Fruit fly (Drosophila melanogaster) whole organism, embryonic: Measurements from ENCODE around the gene mof.

Source experiments
- BEAF-32 ChIP-seq: fragments of 200-800 bp; sonication (Bioruptor generic); optimal IDR thresholded peaks from 3 replicates; lab custom pipeline; 2017; ENCODE audit warnings: missing biosample characterization, missing genetic modification characterization, mild to moderate bottlenecking, moderate library complexity, missing genetic modification reagents
- CG10267 ChIP-seq: fragments of 200-800 bp; sonication (Bioruptor generic); optimal IDR thresholded peaks from 2 replicates; lab custom pipeline; 2018; ENCODE audit warnings: missing biosample characterization, mild to moderate bottlenecking, missing genetic modification characterization, moderate library complexity
- CG11247 ChIP-seq: fragments of 200-800 bp; sonication (Bioruptor generic); IDR thresholded peaks from 2 replicates; pipeline ENCODE4 v1.3.6; 2022; ENCODE audit warnings: missing biosample characterization, missing genetic modification characterization
- CG13123 ChIP-seq: fragments of 200-800 bp; sonication (Bioruptor generic); optimal IDR thresholded peaks from 2 replicates; lab custom pipeline; 2016; ENCODE audit warnings: missing biosample characterization, missing genetic modification characterization
- CG14050 ChIP-seq: fragments of 200-800 bp; sonication (Bioruptor generic); IDR thresholded peaks from 3 replicates; pipeline ENCODE4 v1.3.6; 2022; ENCODE audit warnings: missing biosample characterization, missing genetic modification characterization
- CG15269 ChIP-seq: fragments of 200-800 bp; sonication (Bioruptor generic); optimal IDR thresholded peaks from 2 replicates; lab custom pipeline; 2018; ENCODE audit warnings: missing biosample characterization, mild to moderate bottlenecking, missing genetic modification characterization, moderate library complexity
- CG15601 ChIP-seq: fragments of 200-800 bp; sonication (Bioruptor generic); optimal IDR thresholded peaks from 3 replicates; lab custom pipeline; 2019; ENCODE audit warnings: missing biosample characterization, mild to moderate bottlenecking, missing genetic modification characterization, moderate library complexity
- CG1602 ChIP-seq: fragments of 200-800 bp; sonication (Bioruptor generic); optimal IDR thresholded peaks from 3 replicates; lab custom pipeline; 2016; ENCODE audit warnings: missing biosample characterization, missing genetic modification characterization
- CG2678 ChIP-seq: fragments of 200-800 bp; sonication (Bioruptor generic); optimal IDR thresholded peaks from 3 replicates; lab custom pipeline; 2019; ENCODE audit warnings: missing biosample characterization, mild to moderate bottlenecking, missing genetic modification characterization, moderate library complexity
- CG2875 ChIP-seq: fragments of 200-800 bp; sonication (Bioruptor generic); optimal IDR thresholded peaks from 2 replicates; lab custom pipeline; 2017; ENCODE audit warnings: missing biosample characterization, mild to moderate bottlenecking, missing genetic modification characterization, missing genetic modification reagents
- CG2889 ChIP-seq: fragments of 200-800 bp; sonication (Bioruptor generic); IDR thresholded peaks from 3 replicates; pipeline ENCODE4 v1.3.6; 2022; ENCODE audit warnings: missing biosample characterization, missing genetic modification characterization
- CG32532 ChIP-seq: fragments of 200-800 bp; sonication (Bioruptor generic); IDR thresholded peaks from 2 replicates; pipeline ENCODE4 v1.3.6; 2022; ENCODE audit warnings: missing biosample characterization, missing genetic modification characterization
- CG33213 ChIP-seq: fragments of 200-800 bp; sonication (Bioruptor generic); optimal IDR thresholded peaks from 3 replicates; lab custom pipeline; 2016; ENCODE audit warnings: missing biosample characterization, missing genetic modification characterization
- CG3726 ChIP-seq: fragments of 200-800 bp; sonication (Bioruptor generic); IDR thresholded peaks from 3 replicates; pipeline ENCODE4, ENCODE4 v1.3.6; 2022; ENCODE audit warnings: missing biosample characterization, missing genetic modification characterization
- CG4730 ChIP-seq: fragments of 200-800 bp; sonication (Bioruptor generic); IDR thresholded peaks from 2 replicates; pipeline ENCODE4 v1.3.6; 2022; ENCODE audit warnings: missing biosample characterization, missing genetic modification characterization
- Camta ChIP-seq: fragments of 200-800 bp; sonication (Bioruptor generic); optimal IDR thresholded peaks from 2 replicates; lab custom pipeline; 2016; ENCODE audit warnings: missing biosample characterization, missing genetic modification characterization
- CkIIα-i1 ChIP-seq: fragments of 200-800 bp; sonication (Bioruptor generic); IDR thresholded peaks from 2 replicates; pipeline ENCODE4 v1.3.6; 2022; ENCODE audit warnings: missing biosample characterization, missing genetic modification characterization
- CrebB ChIP-seq: fragments of 200-800 bp; sonication (Bioruptor generic); optimal IDR thresholded peaks from 3 replicates; lab custom pipeline; 2018; ENCODE audit warnings: missing biosample characterization, mild to moderate bottlenecking, missing genetic modification characterization
- Dip2 ChIP-seq: fragments of 200-800 bp; sonication (Bioruptor generic); IDR thresholded peaks from 2 replicates; pipeline ENCODE4 v1.3.6; 2022; ENCODE audit warnings: missing biosample characterization, missing genetic modification characterization
- Eip74EF ChIP-seq, 2 experiments: fragments of 200-800 bp in 1 of 2; fragments of >200 bp in 1 of 2; sonication (Bioruptor generic) in 1 of 2; optimal IDR thresholded peaks; 2 replicates each; lab custom pipeline; 2017 to 2019; ENCODE audit warnings: missing biosample characterization in 2 of 2, missing genetic modification characterization in 2 of 2, mild to moderate bottlenecking in 1 of 2, moderate library complexity in 1 of 2
- HmgZ ChIP-seq: fragments of 200-800 bp; sonication (Bioruptor generic); optimal IDR thresholded peaks from 2 replicates; lab custom pipeline; 2018; ENCODE audit warnings: missing biosample characterization, mild to moderate bottlenecking, missing genetic modification characterization
- Jarid2 ChIP-seq: fragments of 200-800 bp; sonication (Bioruptor generic); optimal IDR thresholded peaks from 3 replicates; lab custom pipeline; 2017; ENCODE audit warnings: mild to moderate bottlenecking, missing biosample characterization, missing genetic modification reagents, missing genetic modification characterization
- Lim3 ChIP-seq: fragments of 200-800 bp; sonication (Bioruptor generic); IDR thresholded peaks from 2 replicates; pipeline ENCODE4 v1.3.6; 2022; ENCODE audit warnings: missing biosample characterization, missing genetic modification characterization
- Med ChIP-seq: fragments of 200-800 bp; sonication (Bioruptor generic); peaks from one replicate; lab custom pipeline; 2016; ENCODE audit warnings: missing biosample characterization, missing genetic modification characterization, mild to moderate bottlenecking, inconsistent platforms, moderate library complexity
- Scr ChIP-seq: fragments of 200-800 bp; sonication (Bioruptor generic); IDR thresholded peaks from 2 replicates; pipeline ENCODE4 v1.3.6; 2022; ENCODE audit warnings: missing biosample characterization, missing genetic modification characterization; ENCODE audit not compliant: partially characterized antibody
- Usf ChIP-seq: fragments of 200-800 bp; sonication (Bioruptor generic); optimal IDR thresholded peaks from 2 replicates; lab custom pipeline; 2017; ENCODE audit warnings: missing genotype, missing biosample characterization, missing genetic modification characterization
- chm ChIP-seq: fragments of 200-800 bp; sonication (Bioruptor generic); IDR thresholded peaks from 2 replicates; pipeline ENCODE4 v1.3.6; 2022; ENCODE audit warnings: missing biosample characterization, missing genetic modification characterization
- crol ChIP-seq: fragments of 200-800 bp; sonication (Bioruptor generic); IDR thresholded peaks from 2 replicates; pipeline ENCODE4 v1.3.6; 2022; ENCODE audit warnings: missing biosample characterization, missing genetic modification characterization
- da ChIP-seq: fragments of 200-800 bp; sonication (Bioruptor generic); optimal IDR thresholded peaks from 2 replicates; lab custom pipeline; 2016; ENCODE audit warnings: missing biosample characterization, missing genetic modification characterization
- fd64A ChIP-seq: fragments of 200-800 bp; sonication (Bioruptor generic); optimal IDR thresholded peaks from 3 replicates; lab custom pipeline; 2018; ENCODE audit warnings: missing biosample characterization, mild to moderate bottlenecking, missing genetic modification characterization
- gcm2 ChIP-seq: fragments of 200-800 bp; sonication (Bioruptor generic); optimal IDR thresholded peaks from 2 replicates; lab custom pipeline; 2016; ENCODE audit warnings: missing biosample characterization, missing genetic modification characterization
- kah ChIP-seq: fragments of 200-800 bp; sonication (Bioruptor generic); optimal IDR thresholded peaks from 2 replicates; lab custom pipeline; 2018; ENCODE audit warnings: missing biosample characterization, mild to moderate bottlenecking, missing genetic modification characterization
- lilli ChIP-seq: fragments of 200-800 bp; sonication (Bioruptor generic); optimal IDR thresholded peaks from 3 replicates; lab custom pipeline; 2016; ENCODE audit warnings: missing biosample characterization, missing genetic modification characterization
- nau ChIP-seq: fragments of 200-800 bp; sonication (Bioruptor generic); optimal IDR thresholded peaks from 3 replicates; lab custom pipeline; 2017; ENCODE audit warnings: missing biosample characterization, mild to moderate bottlenecking, missing genetic modification characterization, missing genetic modification reagents
- oc ChIP-seq: fragments of 200-800 bp; sonication (Bioruptor generic); optimal IDR thresholded peaks from 2 replicates; lab custom pipeline; 2018; ENCODE audit warnings: missing biosample characterization, mild to moderate bottlenecking, missing genetic modification characterization, moderate library complexity
- otp ChIP-seq: fragments of 200-800 bp; sonication (Bioruptor generic); IDR thresholded peaks from 3 replicates; pipeline ENCODE4, ENCODE4 v1.3.6; 2022; ENCODE audit warnings: missing biosample characterization, missing genetic modification characterization
- pnt ChIP-seq: fragments of 200-800 bp; sonication (Bioruptor generic); optimal IDR thresholded peaks from 3 replicates; lab custom pipeline; 2016; ENCODE audit warnings: missing biosample characterization, missing genetic modification characterization
- sc ChIP-seq, 3 experiments: fragments of >200 bp in 2 of 3; fragments of 200-800 bp in 1 of 3; sonication (Bioruptor generic) in 1 of 3; optimal IDR thresholded peaks; 2 replicates in 2 of 3; 3 replicates in 1 of 3; lab custom pipeline; 2017; ENCODE audit warnings: mild to moderate bottlenecking in 1 of 3, missing biosample characterization in 1 of 3, missing genetic modification characterization in 1 of 3, missing genetic modification reagents in 1 of 3
- scrt ChIP-seq: fragments of 200-800 bp; sonication (Bioruptor generic); optimal IDR thresholded peaks from 2 replicates; lab custom pipeline; 2018; ENCODE audit warnings: missing biosample characterization, mild to moderate bottlenecking, missing genetic modification characterization, moderate library complexity
- sens ChIP-seq: fragments of 200-800 bp; sonication (Bioruptor generic); peaks from one replicate; lab custom pipeline; 2016; ENCODE audit warnings: missing biosample characterization, missing genetic modification characterization
- sr ChIP-seq: fragments of 200-800 bp; sonication (Bioruptor generic); IDR thresholded peaks from 3 replicates; pipeline ENCODE4 v1.3.6; 2022; ENCODE audit warnings: missing biosample characterization, missing genetic modification characterization
- unpg ChIP-seq: fragments of 200-800 bp; sonication (Bioruptor generic); optimal IDR thresholded peaks from 3 replicates; lab custom pipeline; 2018; ENCODE audit warnings: missing biosample characterization, mild to moderate bottlenecking, missing genetic modification characterization, moderate library complexity
- wdn ChIP-seq: fragments of 200-800 bp; sonication (Bioruptor generic); IDR thresholded peaks from 2 replicates; pipeline ENCODE4 v1.3.6; 2022; ENCODE audit warnings: missing biosample characterization, missing genetic modification characterization
- wek ChIP-seq: fragments of 200-800 bp; sonication (Bioruptor generic); optimal IDR thresholded peaks from 3 replicates; lab custom pipeline; 2018; ENCODE audit warnings: missing biosample characterization, mild to moderate bottlenecking, missing genetic modification characterization, moderate library complexity
- zen2 ChIP-seq: fragments of 200-800 bp; sonication (Bioruptor generic); IDR thresholded peaks from 3 replicates; pipeline ENCODE4 v1.3.6; 2022; ENCODE audit warnings: missing biosample characterization, missing genetic modification characterization; ENCODE audit not compliant: partially characterized antibody
- zf30C ChIP-seq: fragments of 200-800 bp; sonication (Bioruptor generic); optimal IDR thresholded peaks from 3 replicates; lab custom pipeline; 2018; ENCODE audit warnings: missing biosample characterization, mild to moderate bottlenecking, missing genetic modification characterization

Gene mof

DNA sequence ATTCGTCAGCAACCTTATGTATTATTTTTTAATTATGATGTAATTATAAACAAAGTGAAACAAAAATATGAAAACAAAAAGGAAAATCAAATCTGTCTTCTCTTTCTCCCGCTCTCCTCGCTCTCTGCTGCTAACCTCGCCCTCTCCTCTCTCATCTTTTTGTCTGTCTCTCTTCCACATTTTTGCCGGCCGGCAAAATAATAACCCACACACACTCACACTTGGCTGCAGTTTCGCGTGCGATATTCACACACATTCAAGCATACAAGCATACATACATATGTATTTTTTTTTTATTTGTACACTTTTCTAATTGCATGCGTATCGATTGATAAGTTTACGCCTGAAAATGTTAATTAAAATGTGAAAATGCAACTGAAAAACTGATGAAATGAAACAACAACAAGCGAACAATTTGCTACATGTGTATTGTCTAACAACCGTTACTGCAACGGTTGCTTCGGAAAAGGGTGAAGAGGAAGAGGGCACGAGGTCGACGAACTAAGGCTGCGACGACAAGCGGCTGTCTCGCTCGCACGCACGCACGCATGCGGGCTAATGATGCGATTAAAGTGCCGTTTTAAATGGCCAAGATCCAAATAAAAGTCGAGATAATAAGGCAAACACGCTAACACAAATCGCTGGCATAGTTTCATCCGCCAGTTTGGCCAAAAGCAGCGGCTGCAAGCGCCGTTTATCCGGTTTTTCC is 27.9 kb upstream of the mof start (continued):
- TF ChIP-seq oc (tag; lab: Kevin White, UChicago) (peak; percentile 48), nau (no peak), fd64A (no peak), BEAF-32 (no peak), CG13123 (GFP tag; lab: Kevin White, UChicago) (no peak), CG15269 (tag; lab: Kevin White, UChicago) (peak; percentile 17), sc (optimal IDR thresholded peaks at IDR 0.05; lab: Kevin White, UChicago) (no peak), sc (GFP tag; optimal IDR thresholded peaks at IDR 0.05; lab: Kevin White, UChicago) (no peak), Usf (no peak), Scr (GFP tag; lab: Robert Waterston, UW) (no peak), CG33213 (no peak), unpg (GFP tag; lab: Kevin White, UChicago) (no peak), CG1602 (no peak), HmgZ (no peak), Camta (GFP tag; lab: Kevin White, UChicago) (no peak), crol (GFP tag; lab: Robert Waterston, UW) (peak; percentile 51; the same call in 1 of the 2 replicates), zen2 (GFP tag; lab: Robert Waterston, UW) (no peak), CG4730 (no peak)
- TF ChIP-seq, all 482 proteins: peak for 38

DNA sequence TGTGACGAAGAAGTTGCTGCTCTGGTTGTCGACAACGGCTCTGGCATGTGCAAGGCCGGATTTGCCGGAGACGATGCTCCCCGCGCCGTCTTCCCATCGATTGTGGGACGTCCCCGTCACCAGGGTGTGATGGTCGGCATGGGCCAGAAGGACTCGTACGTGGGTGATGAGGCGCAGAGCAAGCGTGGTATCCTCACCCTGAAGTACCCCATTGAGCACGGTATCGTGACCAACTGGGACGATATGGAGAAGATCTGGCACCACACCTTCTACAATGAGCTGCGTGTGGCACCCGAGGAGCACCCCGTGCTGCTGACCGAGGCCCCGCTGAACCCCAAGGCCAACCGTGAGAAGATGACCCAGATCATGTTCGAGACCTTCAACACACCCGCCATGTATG is 26.0 kb upstream of the mof start:
- TF ChIP-seq sr (GFP tag; lab: Robert Waterston, UW) (no peak), CG3726 (GFP tag; lab: Robert Waterston, UW) (0 out of 3 replicates have a peak, but pooled peaks have one; percentile 33), otp (GFP tag; lab: Robert Waterston, UW) (no peak), CG2889 (GFP tag; lab: Robert Waterston, UW) (peak; percentile 11; the same call in 1 of the 3 replicates), Med (GFP tag; lab: Kevin White, UChicago) (peak; percentile 63), chm (GFP tag; lab: Robert Waterston, UW) (peak; percentile 44; the same call in 1 of the 2 replicates), lilli (GFP tag; lab: Kevin White, UChicago) (peak; percentile 32), sens (GFP tag; lab: Kevin White, UChicago) (peak; percentile 41), CkIIα-i1 (GFP tag; lab: Robert Waterston, UW) (0 out of 2 replicates have a peak, but pooled peaks have one; percentile 16)

DNA sequence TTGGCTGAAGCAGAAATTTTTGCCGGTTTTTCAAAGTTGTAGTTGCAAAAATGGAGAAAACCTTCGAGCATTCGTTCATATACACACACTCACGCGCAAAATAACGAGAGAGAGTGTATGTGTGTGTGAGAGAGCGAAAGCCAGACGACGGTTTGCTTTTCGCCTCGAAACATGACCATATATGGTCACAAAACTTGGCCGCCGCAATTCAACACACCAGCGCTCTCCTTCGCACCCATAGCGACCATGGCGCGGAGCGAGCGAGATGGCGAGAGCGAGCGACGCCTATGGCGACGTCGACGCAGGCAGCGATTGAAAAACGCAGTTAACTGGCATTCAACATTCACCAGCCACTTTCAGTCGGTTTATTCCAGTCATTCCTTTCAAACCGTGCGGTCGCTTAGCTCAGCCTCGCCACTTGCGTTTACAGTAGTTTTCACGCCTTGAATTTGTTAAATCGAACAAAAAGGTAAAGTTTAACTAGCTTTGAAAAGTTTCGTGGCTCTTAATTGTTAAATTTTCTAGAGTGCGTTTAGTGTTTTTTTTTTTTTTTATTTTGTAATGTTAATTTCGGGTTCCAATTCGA is 25.1 kb upstream of the mof start:
- TF ChIP-seq Dip2 (GFP tag; lab: Robert Waterston, UW), result no peak
- TF ChIP-seq Lim3 (GFP tag; lab: Robert Waterston, UW), result no peak
- no peak for TF ChIP-seq gcm2 (GFP tag; lab: Kevin White, UChicago)
- TF ChIP-seq da (GFP tag; lab: Kevin White, UChicago), result peak; percentile 5
- peak in 1 of 2 experiments; percentile 15 for TF ChIP-seq Eip74EF (GFP tag; optimal IDR thresholded peaks at IDR 0.05; lab: Kevin White, UChicago)
- peak; percentile 76 for TF ChIP-seq Jarid2 (GFP tag; lab: Kevin White, UChicago)
- TF ChIP-seq scrt (GFP tag; lab: Kevin White, UChicago), result peak; percentile 62
- peak; percentile 19 for TF ChIP-seq CG2678 (tag; lab: Kevin White, UChicago)
- peak; percentile 24 for TF ChIP-seq kah
- TF ChIP-seq wdn (GFP tag; lab: Robert Waterston, UW), result peak; percentile 9; the same call in 1 of the 2 replicates
- TF ChIP-seq pnt (GFP tag; lab: Kevin White, UChicago), result no peak
- peak; percentile 51 for TF ChIP-seq CG2875 (GFP tag; lab: Kevin White, UChicago)
- TF ChIP-seq CG11247 (GFP tag; lab: Robert Waterston, UW), result peak; percentile 38
- 0 out of 2 replicates have a peak, but pooled peaks have one; percentile 18 for TF ChIP-seq CG32532
- peak; percentile 44 for TF ChIP-seq zf30C
- TF ChIP-seq CG15601 (tag; lab: Kevin White, UChicago), result peak; percentile 99
- peak; percentile 17 for TF ChIP-seq CG10267 (tag; lab: Kevin White, UChicago)
- TF ChIP-seq CrebB (tag; lab: Kevin White, UChicago), result no peak
- peak; percentile 36 for TF ChIP-seq wek (GFP tag; lab: Kevin White, UChicago)
- no peak for TF ChIP-seq CG3726 (GFP tag; lab: Robert Waterston, UW)
- 0 out of 3 replicates have a peak, but pooled peaks have one; percentile 5 for TF ChIP-seq otp (GFP tag; lab: Robert Waterston, UW)
- no peak for TF ChIP-seq CG14050 (GFP tag; lab: Robert Waterston, UW)
